Fruit fly (Drosophila melanogaster): Measurements from ENCODE around the gene ppk20.

dm6 chr3R:29704557-29704956 is 35.9 kb upstream of the ppk20 start:
- no peak for TF ChIP-seq CG17806 (tag; optimal IDR thresholded peaks at IDR 0.05)
- no peak for TF ChIP-seq CG12605 (GFP tag; IDR thresholded peaks at IDR 0.05)
- TF ChIP-seq CG8159 (tag; optimal IDR thresholded peaks at IDR 0.05): no peak
- TF ChIP-seq rn (GFP tag; IDR thresholded peaks at IDR 0.05): no peak
- no peak for TF ChIP-seq EcR (GFP tag; optimal IDR thresholded peaks at IDR 0.05)
- TF ChIP-seq CG9948 (tag; optimal IDR thresholded peaks at IDR 0.05): no peak
- no peak for TF ChIP-seq CG4496 (GFP tag; IDR thresholded peaks at IDR 0.05)
- TF ChIP-seq CG15710 (tag; optimal IDR thresholded peaks at IDR 0.05): no peak
- no peak for TF ChIP-seq CG10348 (GFP tag; IDR thresholded peaks at IDR 0.05)
- TF ChIP-seq D1 (tag; optimal IDR thresholded peaks at IDR 0.05): no peak
